Worm (Caenorhabditis elegans): ENCODE measurements around the gene pyr-1.

DNA sequence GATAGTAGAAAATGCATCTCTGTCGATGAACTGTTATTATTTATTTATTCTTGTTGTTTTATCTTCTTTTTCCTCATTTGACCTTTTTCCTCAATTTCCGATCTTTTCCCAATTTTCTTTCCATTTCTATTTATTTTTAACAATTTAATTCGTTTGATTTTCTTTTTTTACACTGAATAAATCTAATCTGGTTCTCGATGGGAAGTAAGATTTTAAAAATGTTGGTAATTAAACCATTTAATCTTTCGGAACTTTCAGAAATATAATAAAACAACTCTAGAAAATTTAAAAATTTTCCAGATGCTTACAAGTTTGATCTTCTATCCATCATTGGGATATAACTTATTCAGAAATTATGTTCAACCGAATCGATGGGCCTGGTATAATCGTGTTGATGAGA is 44.4 kb upstream of the pyr-1 start, which contains the start of gene F28C6.8:
- no peak for TF ChIP-seq pha-4 (tag; optimal IDR thresholded peaks at IDR 0.05)
- TF ChIP-seq let-526 (GFP tag; IDR thresholded peaks at IDR 0.05): no peak
- TF ChIP-seq C06A6.2 (GFP tag; conservative IDR thresholded peaks at IDR 0.05): no peak
- TF ChIP-seq B0019.2 (GFP tag; conservative IDR thresholded peaks at IDR 0.05): no peak
- TF ChIP-seq ceh-79 (tag; optimal IDR thresholded peaks at IDR 0.05): no peak
- no peak for TF ChIP-seq ztf-22 (GFP tag; optimal IDR thresholded peaks at IDR 0.05)
- TF ChIP-seq snpc-4 (GFP tag; optimal IDR thresholded peaks at IDR 0.05): no peak
- no peak for TF ChIP-seq snpc-4 (tag; optimal IDR thresholded peaks at IDR 0.05)

Measured in whole organism, young adult.